Worm (Caenorhabditis elegans): ENCODE data around the gene F13D12.10.
A peak's percentile ranks its signal among the peaks of the same experiment; 100 is the strongest.

The F13D12.10 gene

ce11 chrII:11749490-11750172 lies 36.0 kb downstream of the F13D12.10 start (continued):
- TF ChIP-seq mdl-1 (tag; optimal IDR thresholded peaks at IDR 0.05) = peak; percentile 44 to 77
- peak; percentile 69 for TF ChIP-seq gei-8 (GFP tag; optimal IDR thresholded peaks at IDR 0.05)
- TF ChIP-seq dmd-8 (GFP tag; IDR thresholded peaks at IDR 0.05) = no peak
- peak; percentile 57 for TF ChIP-seq dve-1 (tag; optimal IDR thresholded peaks at IDR 0.05; ENCODE audit: insufficient read depth)
- peak; percentile 58 for TF ChIP-seq mes-2 (tag; optimal IDR thresholded peaks at IDR 0.05; ENCODE audit: poor library complexity, severe bottlenecking)
- TF ChIP-seq snpc-4 (tag; optimal IDR thresholded peaks at IDR 0.05) = no peak
- TF ChIP-seq lim-7 (GFP tag; IDR thresholded peaks at IDR 0.05) = no peak
- TF ChIP-seq lin-38 (GFP tag; IDR thresholded peaks at IDR 0.05) = peak; percentile 61
- TF ChIP-seq mxl-3 (GFP tag; optimal IDR thresholded peaks at IDR 0.05) = peak; percentile 79
- TF ChIP-seq Y5F2A.4 (GFP tag; optimal IDR thresholded peaks at IDR 0.05) = no peak
- TF ChIP-seq cey-2 (tag; optimal IDR thresholded peaks at IDR 0.05; ENCODE audit: borderline replicate concordance, insufficient read depth) = no peak
- no peak for TF ChIP-seq ama-1 (optimal IDR thresholded peaks at IDR 0.05)
- peak; percentile 3 for TF ChIP-seq nhr-77 (tag; optimal IDR thresholded peaks at IDR 0.05)
- peak in 1 of 2 experiments; percentile 76 for TF ChIP-seq daf-16 (GFP tag; optimal IDR thresholded peaks at IDR 0.05)
- TF ChIP-seq daf-16 (tag; optimal IDR thresholded peaks at IDR 0.05) = peak; percentile 58
- TF ChIP-seq sdz-12 (GFP tag; optimal IDR thresholded peaks at IDR 0.05) = no peak
- 0 out of 2 replicates have a peak, but pooled peaks have one; percentile 27 for TF ChIP-seq php-3 (GFP tag; IDR thresholded peaks at IDR 0.05)
- TF ChIP-seq pqm-1 (tag; optimal IDR thresholded peaks at IDR 0.05) = peak; percentile 10
- TF ChIP-seq mep-1 (tag; optimal IDR thresholded peaks at IDR 0.05) = peak; percentile 90
- TF ChIP-seq Y48G9A.11 (GFP tag; IDR thresholded peaks at IDR 0.05) = no peak
- peak; percentile 63; the same call in 1 of the 2 replicates for TF ChIP-seq ceh-20 (GFP tag; IDR thresholded peaks at IDR 0.05)
- TF ChIP-seq zfp-3 (GFP tag; conservative IDR thresholded peaks at IDR 0.05) = no peak
- peak; percentile 78 for TF ChIP-seq hlh-30 (tag; optimal IDR thresholded peaks at IDR 0.05; ENCODE audit: insufficient read depth)
- peak; percentile 67 for TF ChIP-seq saeg-2 (GFP tag; IDR thresholded peaks at IDR 0.05)
- TF ChIP-seq spr-1 (tag; optimal IDR thresholded peaks at IDR 0.05) = peak; percentile 88

ce11 chrII:11751615-11752174 lies 38.1 kb downstream of the F13D12.10 start:
- no peak for TF ChIP-seq spr-3 (GFP tag; optimal IDR thresholded peaks at IDR 0.05)
- TF ChIP-seq daf-12 (tag; optimal IDR thresholded peaks at IDR 0.05) = no peak
- no peak for TF ChIP-seq Y5F2A.4 (GFP tag; optimal IDR thresholded peaks at IDR 0.05)
- peak; percentile 53 to 61 for TF ChIP-seq lsy-2 (tag; optimal IDR thresholded peaks at IDR 0.05)
- no peak for TF ChIP-seq ztf-7 (tag; optimal IDR thresholded peaks at IDR 0.05)
- 0 out of 2 replicates have a peak, but pooled peaks have one; percentile 12 for TF ChIP-seq ctbp-1 (GFP tag; IDR thresholded peaks at IDR 0.05)
- peak; percentile 8 for TF ChIP-seq hlh-11 (tag; optimal IDR thresholded peaks at IDR 0.05)
- TF ChIP-seq set-16 (GFP tag; IDR thresholded peaks at IDR 0.05) = peak; percentile 59
- TF ChIP-seq lin-15B (tag; optimal IDR thresholded peaks at IDR 0.05) = no peak
- TF ChIP-seq ceh-20 (GFP tag; IDR thresholded peaks at IDR 0.05) = no peak
- no peak for TF ChIP-seq lin-13 (GFP tag; optimal IDR thresholded peaks at IDR 0.05)
- TF ChIP-seq madf-9 (GFP tag; conservative IDR thresholded peaks at IDR 0.05) = no peak
- no peak for TF ChIP-seq F49E8.2 (tag; optimal IDR thresholded peaks at IDR 0.05; ENCODE audit: borderline replicate concordance)
- no peak for TF ChIP-seq nhr-42 (GFP tag; IDR thresholded peaks at IDR 0.05)
- no peak for TF ChIP-seq lin-1 (GFP tag; IDR thresholded peaks at IDR 0.05)
- TF ChIP-seq zfp-3 (GFP tag; conservative IDR thresholded peaks at IDR 0.05) = no peak
- TF ChIP-seq hif-1 (tag; optimal IDR thresholded peaks at IDR 0.05) = no peak
- TF ChIP-seq ztf-11 (tag; optimal IDR thresholded peaks at IDR 0.05) = no peak
- no peak for TF ChIP-seq duxl-1 (tag; optimal IDR thresholded peaks at IDR 0.05; ENCODE audit: poor library complexity)
- peak; percentile 38 for TF ChIP-seq mes-2 (tag; optimal IDR thresholded peaks at IDR 0.05; ENCODE audit: poor library complexity, severe bottlenecking)
- TF ChIP-seq fos-1 (tag; optimal IDR thresholded peaks at IDR 0.05) = no peak
- TF ChIP-seq ceh-28 (tag; optimal IDR thresholded peaks at IDR 0.05) = no peak
- no peak for TF ChIP-seq nhr-28 (tag; optimal IDR thresholded peaks at IDR 0.05)
- no peak for TF ChIP-seq dmd-8 (GFP tag; IDR thresholded peaks at IDR 0.05)
- no peak for TF ChIP-seq lir-3 (tag; optimal IDR thresholded peaks at IDR 0.05)
- TF ChIP-seq F37D6.2 (tag; optimal IDR thresholded peaks at IDR 0.05) = no peak
- peak; percentile 46 for TF ChIP-seq fkh-10 (GFP tag; optimal IDR thresholded peaks at IDR 0.05)
- TF ChIP-seq madf-5 (GFP tag; IDR thresholded peaks at IDR 0.05) = no peak
